Worm (Caenorhabditis elegans) whole organism, L4 larva: ENCODE results near the gene chil-2.

Experiments used
- lin-1 ChIP-seq: fragments of 200-800 bp; sonication (Bioruptor generic); IDR thresholded peaks from 2 replicates; pipeline ENCODE4 v1.3.6; 2022; ENCODE audit warnings: missing genetic modification reagents, missing genetic modification characterization, missing compliant biosample characterization
- nhr-11 ChIP-seq: fragments of 150-350 bp; optimal IDR thresholded peaks from 2 replicates; lab custom pipeline; 2014; ENCODE audit warnings: missing biosample characterization, missing genetic modification characterization
- nhr-42 ChIP-seq: fragments of 200-800 bp; sonication (Bioruptor generic); IDR thresholded peaks from 2 replicates; pipeline ENCODE4 v1.3.6; 2022; ENCODE audit warnings: missing genetic modification characterization, missing compliant biosample characterization
- php-3 ChIP-seq: fragments of 200-800 bp; sonication (Bioruptor generic); IDR thresholded peaks from 2 replicates; pipeline ENCODE4 v1.3.6; 2022; ENCODE audit warnings: missing genetic modification reagents, missing genetic modification characterization, missing compliant biosample characterization
- snpc-4 ChIP-seq: fragments of 150-350 bp; optimal IDR thresholded peaks from 2 replicates; lab custom pipeline; 2014; ENCODE audit warnings: missing biosample characterization, missing genetic modification characterization
- vab-7 ChIP-seq: fragments of 200-800 bp; sonication (Bioruptor generic); IDR thresholded peaks from 2 replicates; pipeline ENCODE4 v1.3.6; 2022; ENCODE audit warnings: missing genetic modification reagents, missing genetic modification characterization, missing compliant biosample characterization
- zip-2 ChIP-seq: fragments of 150-350 bp; optimal IDR thresholded peaks from 2 replicates; lab custom pipeline; 2014; ENCODE audit warnings: missing biosample characterization, missing genetic modification characterization

ce11 chrII:9849497-9849896 is 24.9 kb downstream of the chil-2 start, which contains the start of gene old-2:
- TF ChIP-seq zip-2 (tag; lab: Kevin White, UChicago) = no peak
- no peak for TF ChIP-seq vab-7
- no peak for TF ChIP-seq lin-1 (GFP tag; lab: Robert Waterston, UW)
- no peak for TF ChIP-seq snpc-4 (tag; lab: Kevin White, UChicago)
- TF ChIP-seq nhr-42 (GFP tag; lab: Robert Waterston, UW) = no peak
- TF ChIP-seq php-3 (GFP tag; lab: Robert Waterston, UW) = no peak
- no peak for TF ChIP-seq nhr-11 (tag; lab: Kevin White, UChicago)
